Worm (Caenorhabditis elegans): ENCODE measurements around the gene hlh-19.

The hlh-19 gene

ce11 chrX:535728-536127 is 21.4 kb downstream of the hlh-19 start, which contains the start of gene F28C10.3 (continued):
- TF ChIP-seq sea-2 (GFP tag; optimal IDR thresholded peaks at IDR 0.05), result no peak

- no peak for TF ChIP-seq mdl-1 (tag; optimal IDR thresholded peaks at IDR 0.05)
- no peak for TF ChIP-seq hmg-11 (tag; optimal IDR thresholded peaks at IDR 0.05)
- TF ChIP-seq nhr-28 (tag; optimal IDR thresholded peaks at IDR 0.05), result no peak
- no peak for TF ChIP-seq nhr-77 (tag; optimal IDR thresholded peaks at IDR 0.05)
- TF ChIP-seq mml-1 (tag; optimal IDR thresholded peaks at IDR 0.05), result no peak
- TF ChIP-seq nhr-43 (tag; optimal IDR thresholded peaks at IDR 0.05; ENCODE audit: poor library complexity, severe bottlenecking), result no peak
- no peak for TF ChIP-seq nhr-67 (tag; optimal IDR thresholded peaks at IDR 0.05)
- TF ChIP-seq nhr-237 (tag; optimal IDR thresholded peaks at IDR 0.05), result no peak
- no peak for TF ChIP-seq zag-1 (tag; optimal IDR thresholded peaks at IDR 0.05)
- TF ChIP-seq lin-39 (tag; optimal IDR thresholded peaks at IDR 0.05), result no peak
- TF ChIP-seq ZK546.5 (tag; optimal IDR thresholded peaks at IDR 0.05), result no peak
- TF ChIP-seq fkh-10 (GFP tag; optimal IDR thresholded peaks at IDR 0.05), result no peak
- no peak for TF ChIP-seq ztf-4 (tag; optimal IDR thresholded peaks at IDR 0.05)
- TF ChIP-seq daf-12 (tag; optimal IDR thresholded peaks at IDR 0.05), result no peak
- no peak for TF ChIP-seq ztf-11 (tag; optimal IDR thresholded peaks at IDR 0.05)
- no peak for TF ChIP-seq ceh-82 (tag; optimal IDR thresholded peaks at IDR 0.05)
- TF ChIP-seq lsy-12 (tag; optimal IDR thresholded peaks at IDR 0.05), result no peak
Measured at ce11 chrX:530909-531308, 26.2 kb downstream of the hlh-19 start, which contains the start of gene B0310.6. TSS of gene B0310.6 (minus strand) at chrX:531009.

ce11 chrX:530011-530410 is 27.1 kb downstream of the hlh-19 start, which contains the start of gene ugt-46:
TSS of gene ugt-46 (minus strand) at chrX:530289.
- TF ChIP-seq elt-2 (tag; optimal IDR thresholded peaks at IDR 0.05), result peak; percentile 95
- TF ChIP-seq pqm-1 (tag; optimal IDR thresholded peaks at IDR 0.05), result peak; percentile 88
- TF ChIP-seq ceh-28 (tag; optimal IDR thresholded peaks at IDR 0.05), result no peak
- no peak for TF ChIP-seq nhr-76 (tag; optimal IDR thresholded peaks at IDR 0.05)
- TF ChIP-seq R02D3.7 (tag; optimal IDR thresholded peaks at IDR 0.05), result no peak
- no peak for TF ChIP-seq lin-39 (tag; optimal IDR thresholded peaks at IDR 0.05)
- no peak for TF ChIP-seq snpc-4 (tag; optimal IDR thresholded peaks at IDR 0.05)
- no peak for TF ChIP-seq nhr-11 (tag; optimal IDR thresholded peaks at IDR 0.05)
- TF ChIP-seq pha-4 (tag; optimal IDR thresholded peaks at IDR 0.05), result peak; percentile 9
- TF ChIP-seq eor-1 (tag; optimal IDR thresholded peaks at IDR 0.05), result no peak
- peak in 1 of 3 experiments; percentile 15 for TF ChIP-seq elt-3 (tag; optimal IDR thresholded peaks at IDR 0.05)
- TF ChIP-seq ceh-9 (tag; optimal IDR thresholded peaks at IDR 0.05), result no peak
- TF ChIP-seq zag-1 (tag; optimal IDR thresholded peaks at IDR 0.05), result no peak
- TF ChIP-seq sea-2 (GFP tag; optimal IDR thresholded peaks at IDR 0.05), result no peak
- TF ChIP-seq tbx-2 (tag; optimal IDR thresholded peaks at IDR 0.05), result no peak
- TF ChIP-seq nhr-12 (tag; optimal IDR thresholded peaks at IDR 0.05), result no peak
- TF ChIP-seq lin-15B (tag; optimal IDR thresholded peaks at IDR 0.05), result no peak

- TF ChIP-seq daf-12 (tag; optimal IDR thresholded peaks at IDR 0.05), result no peak
- no peak for TF ChIP-seq nhr-11 (tag; optimal IDR thresholded peaks at IDR 0.05)
- no peak for TF ChIP-seq elt-2 (tag; optimal IDR thresholded peaks at IDR 0.05)
- TF ChIP-seq ceh-28 (tag; optimal IDR thresholded peaks at IDR 0.05), result no peak
- no peak for TF ChIP-seq ama-1 (optimal IDR thresholded peaks at IDR 0.05)
- no peak for TF ChIP-seq nhr-67 (tag; optimal IDR thresholded peaks at IDR 0.05)
- TF ChIP-seq R02D3.7 (tag; optimal IDR thresholded peaks at IDR 0.05), result no peak
Measured at ce11 chrX:529386-529785, 27.7 kb downstream of the hlh-19 start.

ce11 chrX:528761-529160 is 28.3 kb downstream of the hlh-19 start:
- TF ChIP-seq lin-15B (tag; optimal IDR thresholded peaks at IDR 0.05) (no peak), sea-2 (GFP tag; optimal IDR thresholded peaks at IDR 0.05) (no peak), ceh-9 (tag; optimal IDR thresholded peaks at IDR 0.05) (no peak), elt-1 (tag; optimal IDR thresholded peaks at IDR 0.05) (no peak), ceh-28 (tag; optimal IDR thresholded peaks at IDR 0.05) (no peak), egl-27 (tag; optimal IDR thresholded peaks at IDR 0.05) (no peak), jun-1 (tag; optimal IDR thresholded peaks at IDR 0.05) (no peak), lin-39 (tag; optimal IDR thresholded peaks at IDR 0.05) (no peak), ztf-11 (tag; optimal IDR thresholded peaks at IDR 0.05) (no peak)
